Worm (Caenorhabditis elegans): ENCODE results near the gene srz-1.
"Not testable (repeated sequence)": the region's sequence is repeated elsewhere in the genome, so short reads cannot be mapped to it uniquely, and the experiment has no call there.

srz-1 gene

DNA sequence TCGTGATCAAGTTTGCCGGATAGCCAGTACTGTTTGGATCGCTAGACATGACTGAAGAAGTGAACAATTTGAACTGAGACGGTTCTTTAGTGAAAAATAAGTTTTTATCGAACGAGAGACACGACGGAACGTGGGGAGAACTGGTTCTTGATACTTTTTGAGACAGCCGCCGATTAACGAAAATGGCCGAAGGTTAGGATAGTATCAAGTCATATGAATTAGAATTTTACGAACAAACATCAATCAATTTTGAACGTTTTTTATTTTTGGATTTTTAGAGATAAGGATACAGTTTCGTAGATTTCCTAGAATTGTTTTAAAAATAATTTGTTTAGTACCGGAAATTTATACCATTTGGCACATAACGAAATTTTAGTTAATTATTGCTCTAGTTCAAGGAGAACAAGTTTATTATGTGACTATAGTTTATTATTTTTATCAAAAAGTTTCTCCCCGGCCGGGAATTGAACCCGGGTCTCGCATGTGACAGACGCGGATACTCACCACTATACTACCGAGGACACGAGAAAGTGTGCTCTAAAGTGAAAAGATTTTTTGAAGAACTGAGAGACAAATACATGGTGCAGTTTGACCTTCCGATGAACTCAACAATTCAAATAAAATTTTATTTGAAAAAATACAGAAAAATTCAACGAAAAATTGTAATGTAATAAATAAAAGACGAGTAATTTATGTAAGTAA is 27.2 kb upstream of the srz-1 start, which contains the start of gene W06G6.20:
TSS of gene W06G6.20 (minus strand) at position 51 of the 702 bp plus-strand sequence.
- TF ChIP-seq zip-8 (tag; optimal IDR thresholded peaks at IDR 0.05) (no peak), drap-1 (GFP tag; optimal IDR thresholded peaks at IDR 0.05) (no peak), flh-1 (GFP tag; optimal IDR thresholded peaks at IDR 0.05) (no peak), unc-120 (tag; optimal IDR thresholded peaks at IDR 0.05; ENCODE audit: poor library complexity, severe bottlenecking) (no peak), M03D4.4 (tag; optimal IDR thresholded peaks at IDR 0.05) (no peak), lsy-2 (tag; optimal IDR thresholded peaks at IDR 0.05) (no peak), elt-3 (tag; optimal IDR thresholded peaks at IDR 0.05) (no peak), pha-4 (tag; optimal IDR thresholded peaks at IDR 0.05) (no peak), ceh-39 (tag; optimal IDR thresholded peaks at IDR 0.05) (no peak), snpc-4 (tag; optimal IDR thresholded peaks at IDR 0.05) (no peak), nhr-237 (tag; optimal IDR thresholded peaks at IDR 0.05) (no peak), ham-2 (GFP tag; optimal IDR thresholded peaks at IDR 0.05) (no peak), mab-5 (tag; optimal IDR thresholded peaks at IDR 0.05) (no peak), sptf-1 (tag; optimal IDR thresholded peaks at IDR 0.05) (no peak), nhr-12 (tag; optimal IDR thresholded peaks at IDR 0.05) (no peak), nhr-76 (tag; optimal IDR thresholded peaks at IDR 0.05) (no peak), ztf-11 (tag; optimal IDR thresholded peaks at IDR 0.05) (no peak), ceh-83 (GFP tag; optimal IDR thresholded peaks at IDR 0.05) (no peak), hlh-1 (tag; optimal IDR thresholded peaks at IDR 0.05) (no peak)

DNA sequence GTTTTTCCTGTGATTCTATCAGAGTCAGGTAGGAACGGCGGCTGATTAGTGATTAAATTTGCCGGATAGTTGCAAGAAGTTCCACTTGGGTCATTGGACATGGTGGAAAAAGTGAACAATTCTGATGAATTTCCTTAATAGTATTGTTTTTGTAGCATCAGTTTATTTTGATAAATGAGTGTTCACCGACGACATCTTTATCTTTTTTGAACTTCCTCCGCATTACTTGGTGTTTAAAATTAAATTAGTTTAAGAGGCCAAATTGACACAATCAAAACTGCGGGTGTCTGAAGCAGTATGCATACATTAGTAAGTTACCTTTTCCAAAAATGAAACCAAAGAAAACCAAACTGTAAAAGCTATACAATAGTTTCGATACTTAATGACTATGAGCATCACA is 26.5 kb upstream of the srz-1 start, which contains the start of gene W06G6.11:
TSS of gene W06G6.11 (minus strand) at position 101 of the 400 bp plus-strand sequence.
- TF ChIP-seq unc-120 (tag; optimal IDR thresholded peaks at IDR 0.05; ENCODE audit: poor library complexity, severe bottlenecking); ztf-11 (tag; optimal IDR thresholded peaks at IDR 0.05); lin-32 (GFP tag; optimal IDR thresholded peaks at IDR 0.05): not testable (repeated sequence)

DNA sequence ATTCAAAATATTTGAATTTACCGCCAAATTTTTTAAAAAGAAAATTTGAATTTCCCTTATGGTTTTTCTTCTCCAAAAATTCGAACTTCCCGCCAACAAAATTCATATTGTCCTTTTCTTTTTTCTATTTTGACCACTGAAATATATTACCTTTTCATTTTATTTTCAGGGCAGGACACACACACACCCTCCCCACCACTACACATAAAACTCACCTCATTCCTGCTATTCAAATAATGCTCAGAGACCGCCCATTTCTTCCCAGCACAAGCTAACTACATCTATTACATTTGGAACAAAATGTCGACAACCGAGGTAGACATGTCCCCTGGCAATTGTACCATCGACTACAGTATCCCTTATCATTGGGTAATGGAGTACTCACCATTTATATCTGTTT is 21.4 kb upstream of the srz-1 start, which contains the start of gene W06G6.15:
TSS of gene W06G6.15 (plus strand) at position 301 of the 400 bp plus-strand sequence.
- TF ChIP-seq lsy-2, snpc-4, zip-8 (tag; optimal IDR thresholded peaks at IDR 0.05): not testable (repeated sequence)

DNA sequence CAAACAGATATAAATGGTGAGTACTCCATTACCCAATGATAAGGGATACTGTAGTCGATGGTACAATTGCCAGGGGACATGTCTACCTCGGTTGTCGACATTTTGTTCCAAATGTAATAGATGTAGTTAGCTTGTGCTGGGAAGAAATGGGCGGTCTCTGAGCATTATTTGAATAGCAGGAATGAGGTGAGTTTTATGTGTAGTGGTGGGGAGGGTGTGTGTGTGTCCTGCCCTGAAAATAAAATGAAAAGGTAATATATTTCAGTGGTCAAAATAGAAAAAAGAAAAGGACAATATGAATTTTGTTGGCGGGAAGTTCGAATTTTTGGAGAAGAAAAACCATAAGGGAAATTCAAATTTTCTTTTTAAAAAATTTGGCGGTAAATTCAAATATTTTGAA is 14.8 kb upstream of the srz-1 start, which contains the start of gene Y70C5B.2:
TSS of gene Y70C5B.2 (minus strand) at position 101 of the 400 bp plus-strand sequence.
- TF ChIP-seq elt-3, zip-8, cnd-1 (tag; optimal IDR thresholded peaks at IDR 0.05): not testable (repeated sequence)

DNA sequence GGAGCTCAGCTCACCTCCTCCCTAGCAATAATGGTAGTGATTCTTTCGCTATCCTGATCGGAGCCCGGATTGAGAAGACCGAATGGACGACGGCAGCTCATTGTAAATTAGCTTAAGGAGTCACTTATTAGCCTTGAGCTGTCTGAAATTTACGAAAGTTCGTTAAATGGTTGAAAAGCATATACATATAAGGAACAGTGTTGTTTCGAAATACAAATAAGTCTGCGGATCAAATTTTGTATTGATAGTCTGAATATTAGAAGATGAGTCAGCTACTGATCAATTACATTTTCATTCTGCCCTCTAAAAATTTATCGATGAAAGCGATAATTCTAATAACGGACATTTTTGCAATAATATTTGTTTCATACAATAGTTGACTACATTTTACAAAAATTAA is 9.0 kb upstream of the srz-1 start, which contains the start of gene F14F8.14:
TSS of gene F14F8.14 (minus strand) at position 101 of the 400 bp plus-strand sequence.
- TF ChIP-seq mep-1 (tag; optimal IDR thresholded peaks at IDR 0.05) = no peak
- TF ChIP-seq nhr-2 (tag; optimal IDR thresholded peaks at IDR 0.05) = no peak
- no peak for TF ChIP-seq nhr-12 (tag; optimal IDR thresholded peaks at IDR 0.05)
- no peak for TF ChIP-seq blmp-1 (tag; optimal IDR thresholded peaks at IDR 0.05)
- no peak for TF ChIP-seq unc-62 (GFP tag; optimal IDR thresholded peaks at IDR 0.05)
- TF ChIP-seq cnd-1 (tag; optimal IDR thresholded peaks at IDR 0.05) = no peak
- TF ChIP-seq ces-1 (GFP tag; optimal IDR thresholded peaks at IDR 0.05) = no peak
- TF ChIP-seq snpc-4 (tag; optimal IDR thresholded peaks at IDR 0.05) = no peak
- no peak for TF ChIP-seq hlh-1 (tag; optimal IDR thresholded peaks at IDR 0.05)
- TF ChIP-seq lin-32 (GFP tag; optimal IDR thresholded peaks at IDR 0.05) = no peak

DNA sequence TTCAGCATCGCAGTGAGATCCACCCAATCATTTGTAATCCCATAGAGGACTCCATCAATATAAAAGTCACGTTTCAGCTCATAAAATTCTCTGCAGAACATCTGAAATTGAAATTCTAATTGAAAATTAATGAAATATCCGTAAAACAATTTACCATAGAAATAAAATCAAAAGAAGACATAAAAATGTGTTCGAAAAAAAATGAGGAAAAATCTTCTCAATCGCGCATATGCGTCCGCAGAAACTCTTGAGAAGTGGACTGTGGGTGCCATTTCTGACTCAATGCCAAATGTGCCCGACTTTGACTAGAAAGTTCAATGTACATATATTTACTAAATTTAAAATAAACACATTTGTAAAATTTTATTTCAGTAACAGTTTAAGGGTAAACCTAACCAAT is 7.2 kb upstream of the srz-1 start, which contains the start of gene F14F8.9:
TSS of gene F14F8.9 (minus strand) at position 101 of the 400 bp plus-strand sequence.
- TF ChIP-seq elt-3 (tag; optimal IDR thresholded peaks at IDR 0.05) (no peak), nhr-12 (tag; optimal IDR thresholded peaks at IDR 0.05) (no peak), ham-2 (GFP tag; optimal IDR thresholded peaks at IDR 0.05) (no peak), nhr-28 (tag; optimal IDR thresholded peaks at IDR 0.05) (no peak), bed-3 (GFP tag; optimal IDR thresholded peaks at IDR 0.05) (no peak), sem-2 (GFP tag; optimal IDR thresholded peaks at IDR 0.05) (no peak), nhr-76 (tag; optimal IDR thresholded peaks at IDR 0.05) (no peak), mab-5 (tag; optimal IDR thresholded peaks at IDR 0.05) (no peak), blmp-1 (tag; optimal IDR thresholded peaks at IDR 0.05) (no peak)
